Fruit fly (Drosophila melanogaster) whole organism, embryonic: Measurements from ENCODE around the gene CG11741.

Source experiments
- Bdp1 ChIP-seq: fragments of 200-800 bp; sonication (Bioruptor generic); optimal IDR thresholded peaks from 3 replicates; lab custom pipeline; 2016; ENCODE audit warnings: missing biosample characterization, missing genetic modification characterization
- CG10565 ChIP-seq: fragments of 200-800 bp; sonication (Bioruptor generic); optimal IDR thresholded peaks from 3 replicates; lab custom pipeline; 2016; ENCODE audit warnings: missing biosample characterization, mild to moderate bottlenecking, missing genetic modification characterization
- CG11398 ChIP-seq: fragments of 200-800 bp; sonication (Bioruptor generic); optimal IDR thresholded peaks from 2 replicates; lab custom pipeline; 2016; ENCODE audit warnings: missing biosample characterization, missing genetic modification characterization
- CG12155 ChIP-seq: fragments of 200-800 bp; sonication (Bioruptor generic); optimal IDR thresholded peaks from 3 replicates; lab custom pipeline; 2016; ENCODE audit warnings: missing biosample characterization, missing genetic modification characterization
- CG12219 ChIP-seq: fragments of 200-800 bp; sonication (Bioruptor generic); optimal IDR thresholded peaks from 3 replicates; lab custom pipeline; 2018; ENCODE audit warnings: missing biosample characterization, mild to moderate bottlenecking, missing genetic modification characterization
- CG12659 ChIP-seq: fragments of 200-800 bp; sonication (Bioruptor generic); optimal IDR thresholded peaks from 3 replicates; lab custom pipeline; 2017; ENCODE audit warnings: mild to moderate bottlenecking, missing biosample characterization, missing genetic modification reagents, missing genetic modification characterization
- CG12744 ChIP-seq: fragments of 200-800 bp; sonication (Bioruptor generic); optimal IDR thresholded peaks from 2 replicates; lab custom pipeline; 2016; ENCODE audit warnings: missing biosample characterization, missing genetic modification characterization
- CG12942 ChIP-seq: fragments of 200-800 bp; sonication (Bioruptor generic); optimal IDR thresholded peaks from 3 replicates; lab custom pipeline; 2016; ENCODE audit warnings: missing biosample characterization, missing genetic modification characterization
- CG17361 ChIP-seq: fragments of 200-800 bp; sonication (Bioruptor generic); IDR thresholded peaks from 3 replicates; pipeline ENCODE4 v1.3.6; 2022; ENCODE audit warnings: missing biosample characterization, missing genetic modification characterization
- CG31224 ChIP-seq: fragments of 200-800 bp; sonication (Bioruptor generic); IDR thresholded peaks from 2 replicates; pipeline ENCODE4 v1.3.6; 2022; ENCODE audit warnings: missing biosample characterization, missing genetic modification characterization
- CG32767 ChIP-seq: fragments of 200-800 bp; sonication (Bioruptor generic); IDR thresholded peaks from 2 replicates; pipeline ENCODE4 v1.3.6; 2022; ENCODE audit warnings: missing biosample characterization, missing genetic modification characterization
- CG4328 ChIP-seq: fragments of 200-800 bp; sonication (Bioruptor generic); optimal IDR thresholded peaks from 3 replicates; lab custom pipeline; 2017; ENCODE audit warnings: missing biosample characterization, missing genetic modification reagents, missing genetic modification characterization
- CG4854 ChIP-seq: fragments of 200-800 bp; sonication (Bioruptor generic); optimal IDR thresholded peaks from 2 replicates; lab custom pipeline; 2016; ENCODE audit warnings: missing biosample characterization, missing genetic modification characterization, inconsistent platforms
- CG5245 ChIP-seq: fragments of 200-800 bp; sonication (Bioruptor generic); optimal IDR thresholded peaks from 3 replicates; lab custom pipeline; 2016; ENCODE audit warnings: missing biosample characterization, missing genetic modification characterization
- CG7556 ChIP-seq: fragments of 200-800 bp; sonication (Bioruptor generic); optimal IDR thresholded peaks from 2 replicates; lab custom pipeline; 2017; ENCODE audit warnings: missing biosample characterization, mild to moderate bottlenecking, missing genetic modification characterization
- CG7839 ChIP-seq: fragments of 200-800 bp; sonication (Bioruptor generic); optimal IDR thresholded peaks from 3 replicates; lab custom pipeline; 2018; ENCODE audit warnings: missing biosample characterization, mild to moderate bottlenecking, missing genetic modification characterization, moderate library complexity
- CG7963 ChIP-seq: fragments of 200-800 bp; sonication (Bioruptor generic); IDR thresholded peaks from 3 replicates; pipeline ENCODE4 v1.3.6; 2022; ENCODE audit warnings: missing biosample characterization, missing genetic modification characterization; ENCODE audit not compliant: partially characterized antibody
- CG8388 ChIP-seq: fragments of 200-800 bp; sonication (Bioruptor generic); optimal IDR thresholded peaks from 2 replicates; lab custom pipeline; 2019; ENCODE audit warnings: missing biosample characterization, mild to moderate bottlenecking, missing genetic modification characterization, moderate library complexity
- Dp ChIP-seq: fragments of 200-800 bp; sonication (Bioruptor generic); optimal IDR thresholded peaks from 2 replicates; lab custom pipeline; 2018; ENCODE audit warnings: missing biosample characterization, mild to moderate bottlenecking, missing genetic modification characterization, moderate library complexity
- Fer2 ChIP-seq: fragments of 200-800 bp; sonication (Bioruptor generic); optimal IDR thresholded peaks from 2 replicates; lab custom pipeline; 2018; ENCODE audit warnings: missing biosample characterization, mild to moderate bottlenecking, missing genetic modification characterization, moderate library complexity
- Nf-YB ChIP-seq: fragments of 200-800 bp; sonication (Bioruptor generic); optimal IDR thresholded peaks from 3 replicates; lab custom pipeline; 2019; ENCODE audit warnings: missing biosample characterization, mild to moderate bottlenecking, missing genetic modification characterization, moderate library complexity
- Opbp ChIP-seq: fragments of 200-800 bp; sonication (Bioruptor generic); IDR thresholded peaks from 3 replicates; pipeline ENCODE4 v1.3.6; 2022; ENCODE audit warnings: missing biosample characterization, missing genetic modification characterization; ENCODE audit not compliant: partially characterized antibody
- Poxn ChIP-seq: fragments of 200-800 bp; sonication (Bioruptor generic); IDR thresholded peaks from 2 replicates; pipeline ENCODE4 v1.3.6; 2022; ENCODE audit warnings: missing biosample characterization, missing genetic modification characterization
- Spps ChIP-seq: fragments of 200-800 bp; sonication (Bioruptor generic); optimal IDR thresholded peaks from 2 replicates; lab custom pipeline; 2018; ENCODE audit warnings: missing biosample characterization, mild to moderate bottlenecking, missing genetic modification characterization
- Vsx1 ChIP-seq: fragments of 200-800 bp; sonication (Bioruptor generic); optimal IDR thresholded peaks from 2 replicates; lab custom pipeline; 2017; ENCODE audit warnings: missing biosample characterization, mild to moderate bottlenecking, missing genetic modification characterization, missing genetic modification reagents
- YL-1 ChIP-seq: fragments of 200-800 bp; sonication (Bioruptor generic); optimal IDR thresholded peaks from 3 replicates; lab custom pipeline; 2017; ENCODE audit warnings: missing biosample characterization, mild to moderate bottlenecking, missing genetic modification characterization
- ap ChIP-seq: fragments of 200-800 bp; sonication (Bioruptor generic); IDR thresholded peaks from 2 replicates; pipeline ENCODE4 v1.3.6; 2022; ENCODE audit warnings: missing biosample characterization, missing genetic modification characterization
- ara ChIP-seq: fragments of 200-800 bp; sonication (Bioruptor generic); IDR thresholded peaks from 2 replicates; pipeline ENCODE4 v1.3.6; 2022; ENCODE audit warnings: missing biosample characterization, missing genetic modification characterization
- bab2 ChIP-seq: fragments of 200-800 bp; sonication (Bioruptor generic); optimal IDR thresholded peaks from 2 replicates; lab custom pipeline; 2016; ENCODE audit warnings: missing biosample characterization, missing genetic modification characterization
- chinmo ChIP-seq: fragments of 200-800 bp; sonication (Bioruptor generic); IDR thresholded peaks from 4 replicates; pipeline ENCODE4 v1.3.6; 2022; ENCODE audit warnings: missing biosample characterization, missing genetic modification characterization; ENCODE audit not compliant: partially characterized antibody
- corto ChIP-seq: fragments of 200-800 bp; sonication (Bioruptor generic); optimal IDR thresholded peaks from 2 replicates; lab custom pipeline; 2016; ENCODE audit warnings: missing biosample characterization, mild to moderate bottlenecking, missing genetic modification characterization, moderate library complexity
- crol ChIP-seq: fragments of 200-800 bp; sonication (Bioruptor generic); IDR thresholded peaks from 2 replicates; pipeline ENCODE4 v1.3.6; 2022; ENCODE audit warnings: missing biosample characterization, missing genetic modification characterization
- dan ChIP-seq: fragments of 200-800 bp; sonication (Bioruptor generic); IDR thresholded peaks from 2 replicates; pipeline ENCODE4 v1.3.6; 2022; ENCODE audit warnings: missing biosample characterization, missing genetic modification characterization
- dm ChIP-seq: fragments of 200-800 bp; sonication (Bioruptor generic); optimal IDR thresholded peaks from 3 replicates; lab custom pipeline; 2016; ENCODE audit warnings: missing biosample characterization, missing genetic modification characterization
- emc ChIP-seq: fragments of 200-800 bp; sonication (Bioruptor generic); optimal IDR thresholded peaks from 2 replicates; lab custom pipeline; 2016; ENCODE audit warnings: missing biosample characterization, missing genetic modification characterization
- eyg ChIP-seq: fragments of 200-800 bp; sonication (Bioruptor generic); optimal IDR thresholded peaks from 3 replicates; lab custom pipeline; 2016; ENCODE audit warnings: missing biosample characterization, missing genetic modification characterization
- gem ChIP-seq: fragments of 200-800 bp; sonication (Bioruptor generic); optimal IDR thresholded peaks from 2 replicates; lab custom pipeline; 2019; ENCODE audit warnings: missing biosample characterization, mild to moderate bottlenecking, missing genetic modification characterization, moderate library complexity
- gfzf ChIP-seq: fragments of 200-800 bp; sonication (Bioruptor generic); optimal IDR thresholded peaks from 2 replicates; lab custom pipeline; 2016; ENCODE audit warnings: missing biosample characterization, mild to moderate bottlenecking, missing genetic modification characterization, moderate library complexity
- insv ChIP-seq, 2 experiments: fragments of 200-800 bp; sonication (Bioruptor generic); optimal IDR thresholded peaks; 3 replicates each; lab custom pipeline; 2016 to 2018; ENCODE audit warnings: missing biosample characterization in 2 of 2, missing genetic modification characterization in 2 of 2
- jigr1 ChIP-seq: fragments of 200-800 bp; sonication (Bioruptor generic); IDR thresholded peaks from 3 replicates; pipeline ENCODE4 v1.3.6; 2022; ENCODE audit warnings: missing biosample characterization, missing genetic modification characterization
- jing ChIP-seq: fragments of 200-800 bp; sonication (Bioruptor generic); optimal IDR thresholded peaks from 2 replicates; lab custom pipeline; 2018; ENCODE audit warnings: missing biosample characterization, mild to moderate bottlenecking, missing genetic modification characterization
- klu ChIP-seq: fragments of 200-800 bp; sonication (Bioruptor generic); IDR thresholded peaks from 2 replicates; pipeline ENCODE4 v1.3.6; 2022; ENCODE audit warnings: missing biosample characterization, missing genetic modification characterization
- nau ChIP-seq: fragments of 200-800 bp; sonication (Bioruptor generic); optimal IDR thresholded peaks from 3 replicates; lab custom pipeline; 2017; ENCODE audit warnings: missing biosample characterization, mild to moderate bottlenecking, missing genetic modification characterization, missing genetic modification reagents
- nmo ChIP-seq: fragments of 200-800 bp; sonication (Bioruptor generic); optimal IDR thresholded peaks from 2 replicates; lab custom pipeline; 2018; ENCODE audit warnings: missing biosample characterization, mild to moderate bottlenecking, missing genetic modification characterization, moderate library complexity
- peb ChIP-seq: fragments of 200-800 bp; sonication (Bioruptor generic); IDR thresholded peaks from 2 replicates; pipeline ENCODE4 v1.3.6; 2022; ENCODE audit warnings: missing biosample characterization, missing genetic modification characterization
- pho ChIP-seq: fragments of 200-800 bp; sonication (Bioruptor generic); optimal IDR thresholded peaks from 2 replicates; lab custom pipeline; 2016; ENCODE audit warnings: missing biosample characterization, missing genetic modification characterization
- pnt ChIP-seq: fragments of 200-800 bp; sonication (Bioruptor generic); optimal IDR thresholded peaks from 3 replicates; lab custom pipeline; 2016; ENCODE audit warnings: missing biosample characterization, missing genetic modification characterization
- prd ChIP-seq, 3 experiments: fragments of >200 bp in 2 of 3; fragments of 200-800 bp in 1 of 3; sonication (Bioruptor generic) in 1 of 3; optimal IDR thresholded peaks in 2 of 3; IDR thresholded peaks in 1 of 3; 2 replicates in 2 of 3; 3 replicates in 1 of 3; pipeline versions ENCODE4 v1.3.6 to Lab custom; 2017 to 2022; ENCODE audit warnings: missing biosample characterization in 1 of 3, missing genetic modification characterization in 1 of 3
- shn ChIP-seq: fragments of 200-800 bp; sonication (Bioruptor generic); optimal IDR thresholded peaks from 3 replicates; lab custom pipeline; 2016; ENCODE audit warnings: missing biosample characterization, missing genetic modification characterization
- wdn ChIP-seq: fragments of 200-800 bp; sonication (Bioruptor generic); IDR thresholded peaks from 2 replicates; pipeline ENCODE4 v1.3.6; 2022; ENCODE audit warnings: missing biosample characterization, missing genetic modification characterization

The CG11741 gene

DNA sequence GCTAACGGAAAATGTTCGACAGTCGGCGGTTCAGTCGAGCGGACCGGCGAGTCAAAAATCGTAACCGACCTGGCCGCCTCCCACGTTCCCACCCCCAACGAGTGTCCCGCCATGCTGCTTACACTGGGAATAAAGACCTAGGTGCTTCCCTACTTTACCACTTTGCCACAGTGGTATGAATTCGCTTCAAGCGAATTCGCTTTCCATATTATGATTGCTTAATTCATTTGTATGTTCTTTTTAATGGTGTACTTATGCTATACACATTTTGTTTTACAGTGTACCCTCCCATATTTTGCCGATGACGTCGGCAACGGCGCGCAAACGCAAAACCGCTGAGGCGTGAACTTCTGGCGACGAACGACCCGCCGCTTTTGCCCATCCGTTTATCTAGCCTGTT, 45.8 kb downstream of the CG11741 start (continued):
- TF ChIP-seq CG5245 (GFP tag; lab: Kevin White, UChicago) (peak; percentile 72), CG32767 (peak; percentile 44; the same call in 1 of the 2 replicates), pho (GFP tag; lab: Kevin White, UChicago) (no peak), CG31224 (GFP tag; lab: Robert Waterston, UW) (0 out of 2 replicates have a peak, but pooled peaks have one; percentile 14), nmo (GFP tag; lab: Kevin White, UChicago) (peak; percentile 56), CG4328 (no peak), Spps (tag; lab: Kevin White, UChicago) (peak; percentile 18), shn (GFP tag; lab: Kevin White, UChicago) (peak; percentile 55), jigr1 (GFP tag; lab: Robert Waterston, UW) (peak; percentile 51; the same call in 2 of the 3 replicates), CG7839 (tag; lab: Kevin White, UChicago) (peak; percentile 77), CG12942 (GFP tag; lab: Kevin White, UChicago) (peak; percentile 30), gem (peak; percentile 80), crol (0 out of 2 replicates have a peak, but pooled peaks have one; percentile 23), CG17361 (GFP tag; lab: Robert Waterston, UW) (no peak; the same call in 2 of the 3 replicates), CG8388 (GFP tag; lab: Kevin White, UChicago) (peak; percentile 55), bab2 (GFP tag; lab: Kevin White, UChicago) (peak; percentile 40), Dp (no peak), gfzf (GFP tag; lab: Kevin White, UChicago) (no peak), prd (optimal IDR thresholded peaks at IDR 0.05; lab: Kevin White, UChicago) (no peak), prd (GFP tag; IDR thresholded peaks at IDR 0.05; lab: Robert Waterston, UW) (peak; percentile 69; the same call in 1 of the 3 replicates), Vsx1 (GFP tag; lab: Kevin White, UChicago) (no peak), peb (GFP tag; lab: Robert Waterston, UW) (peak; percentile 37; the same call in 1 of the 2 replicates), CG10565 (GFP tag; lab: Kevin White, UChicago) (no peak), emc (peak; percentile 39), Opbp (GFP tag; lab: Robert Waterston, UW) (no peak), eyg (no peak), wdn (peak; percentile 61), Poxn (peak; percentile 35; the same call in 1 of the 2 replicates), CG12155 (GFP tag; lab: Kevin White, UChicago) (peak; percentile 38), YL-1 (no peak), ap (GFP tag; lab: Robert Waterston, UW) (peak; percentile 48; the same call in 1 of the 2 replicates), Fer2 (peak; percentile 19), chinmo (GFP tag; lab: Robert Waterston, UW) (no peak), Nf-YB (GFP tag; lab: Kevin White, UChicago) (peak; percentile 36), CG4854 (GFP tag; lab: Kevin White, UChicago) (no peak), jing (peak; percentile 64), CG11398 (GFP tag; lab: Kevin White, UChicago) (no peak), pnt (peak; percentile 80), Bdp1 (GFP tag; lab: Kevin White, UChicago) (peak; percentile 14), corto (GFP tag; lab: Kevin White, UChicago) (no peak), dm (peak; percentile 18), CG12659 (GFP tag; lab: Kevin White, UChicago) (peak; percentile 52), dan (GFP tag; lab: Robert Waterston, UW) (0 out of 2 replicates have a peak, but pooled peaks have one; percentile 41), CG7556 (GFP tag; lab: Kevin White, UChicago) (peak; percentile 73), klu (GFP tag; lab: Robert Waterston, UW) (peak; percentile 58), nau (peak; percentile 27), CG12219 (GFP tag; lab: Kevin White, UChicago) (peak; percentile 69), ara (GFP tag; lab: Robert Waterston, UW) (peak; percentile 73), CG12744 (GFP tag; lab: Kevin White, UChicago) (no peak), insv (GFP tag; optimal IDR thresholded peaks at IDR 0.05; lab: Kevin White, UChicago) (no peak), CG7963 (no peak)
